Worm (Caenorhabditis elegans) whole organism, L4 larva: ENCODE data around the gene spop-1.

Source experiments
- F26F4.8 ChIP-seq: fragments of 200-800 bp; sonication (Bioruptor generic); conservative IDR thresholded peaks from 2 replicates; pipeline ENCODE4 v1.3.6; 2022; ENCODE audit warnings: missing genetic modification characterization, missing compliant biosample characterization
- F44E2.7 ChIP-seq: fragments of 200-800 bp; sonication (Bioruptor generic); IDR thresholded peaks from 2 replicates; pipeline ENCODE4 v2.1.2; 2022; ENCODE audit warnings: missing genetic modification characterization, missing compliant biosample characterization
- aha-1 ChIP-seq: fragments of 150-350 bp; peaks from one replicate; lab custom pipeline; 2014; ENCODE audit warnings: missing biosample characterization, missing genetic modification characterization
- arid-1 ChIP-seq: fragments of 200-800 bp; sonication (Bioruptor generic); conservative IDR thresholded peaks from 2 replicates; pipeline ENCODE4 v1.3.6; 2022; ENCODE audit warnings: missing genetic modification reagents, missing genetic modification characterization, missing compliant biosample characterization
- ceh-20 ChIP-seq: fragments of 200-800 bp; sonication (Bioruptor generic); IDR thresholded peaks from 2 replicates; pipeline ENCODE4 v1.3.6; 2022; ENCODE audit warnings: missing genetic modification reagents, missing genetic modification characterization, missing compliant biosample characterization
- ceh-44 ChIP-seq: fragments of 200-800 bp; sonication (Bioruptor generic); IDR thresholded peaks from 2 replicates; pipeline ENCODE4 v1.3.6; 2022; ENCODE audit warnings: missing genetic modification reagents, missing genetic modification characterization, missing compliant biosample characterization
- ceh-82 ChIP-seq: sonication (generic microtip); optimal IDR thresholded peaks from 2 replicates; lab custom pipeline; 2017; ENCODE audit warnings: missing biosample characterization, missing genetic modification characterization
- ces-1 ChIP-seq: fragments of 150-350 bp; sonication (generic microtip); optimal IDR thresholded peaks from 4 replicates; lab custom pipeline; 2014; ENCODE audit warnings: missing biosample characterization, missing genetic modification reagents, missing genetic modification characterization
- cey-2 ChIP-seq: sonication (generic microtip); optimal IDR thresholded peaks from 3 replicates; lab custom pipeline; 2017; ENCODE audit warnings: missing genetic modification characterization, mild to moderate bottlenecking, missing compliant biosample characterization, antibody characterized with exemption, borderline replicate concordance; ENCODE audit not compliant: insufficient read depth
- ctbp-1 ChIP-seq: fragments of 200-800 bp; sonication (Bioruptor generic); IDR thresholded peaks from 2 replicates; pipeline ENCODE4 v1.3.6; 2022; ENCODE audit warnings: missing genetic modification reagents, missing genetic modification characterization, missing compliant biosample characterization
- dmd-6 ChIP-seq: fragments of 200-800 bp; sonication (Bioruptor generic); IDR thresholded peaks from 2 replicates; pipeline ENCODE4 v1.3.6; 2022; ENCODE audit warnings: missing genetic modification reagents, missing genetic modification characterization, missing compliant biosample characterization
- dmd-9 ChIP-seq: fragments of 200-800 bp; sonication (Bioruptor generic); IDR thresholded peaks from 2 replicates; pipeline ENCODE4 v1.3.6; 2022; ENCODE audit warnings: missing genetic modification reagents, missing genetic modification characterization, missing compliant biosample characterization
- dpl-1 ChIP-seq: fragments of 150-350 bp; optimal IDR thresholded peaks from 2 replicates; lab custom pipeline; 2014; ENCODE audit warnings: missing biosample characterization, missing genetic modification reagents, missing genetic modification characterization
- duxl-1 ChIP-seq: sonication (generic microtip); optimal IDR thresholded peaks from 2 replicates; lab custom pipeline; 2016; ENCODE audit warnings: mild to moderate bottlenecking, missing genetic modification characterization, moderate library complexity, missing compliant biosample characterization; ENCODE audit not compliant: poor library complexity
- egl-43 ChIP-seq: fragments of 200-800 bp; sonication (Bioruptor generic); IDR thresholded peaks from 2 replicates; pipeline ENCODE4 v1.3.6; 2022; ENCODE audit warnings: missing genetic modification reagents, missing genetic modification characterization, missing compliant biosample characterization
- hlh-30 ChIP-seq: sonication (generic microtip); optimal IDR thresholded peaks from 2 replicates; lab custom pipeline; 2017; ENCODE audit warnings: antibody characterized with exemption, mild to moderate bottlenecking, missing genetic modification characterization, missing compliant biosample characterization; ENCODE audit not compliant: insufficient read depth
- hmg-1.1 ChIP-seq: fragments of 200-800 bp; sonication (Bioruptor generic); IDR thresholded peaks from 2 replicates; pipeline ENCODE4 v1.3.6; 2022; ENCODE audit warnings: missing genetic modification reagents, missing genetic modification characterization, missing compliant biosample characterization
- jun-1 ChIP-seq: fragments of 150-350 bp; optimal IDR thresholded peaks from 2 replicates; lab custom pipeline; 2014; ENCODE audit warnings: missing biosample characterization, missing genetic modification reagents, missing genetic modification characterization
- lin-29 ChIP-seq: fragments of 200-800 bp; sonication (Bioruptor generic); IDR thresholded peaks from 2 replicates; pipeline ENCODE4 v1.3.6; 2022; ENCODE audit warnings: missing genetic modification reagents, missing genetic modification characterization, missing compliant biosample characterization
- mep-1 ChIP-seq: fragments of 150-350 bp; sonication (generic microtip); optimal IDR thresholded peaks from 3 replicates; lab custom pipeline; 2014; ENCODE audit warnings: missing biosample characterization, missing genetic modification characterization
- mxl-3 ChIP-seq: fragments of 200-800 bp; sonication (Bioruptor generic); optimal IDR thresholded peaks from 2 replicates; lab custom pipeline; 2018; ENCODE audit warnings: mild to moderate bottlenecking, missing genetic modification characterization, missing compliant biosample characterization
- nhr-10 ChIP-seq: fragments of 150-350 bp; optimal IDR thresholded peaks from 2 replicates; lab custom pipeline; 2014; ENCODE audit warnings: missing biosample characterization, missing genetic modification characterization
- nhr-237 ChIP-seq: sonication (generic microtip); optimal IDR thresholded peaks from 2 replicates; lab custom pipeline; 2017; ENCODE audit warnings: missing biosample characterization, missing genetic modification characterization
- nhr-25 ChIP-seq: sonication (generic microtip); optimal IDR thresholded peaks from 2 replicates; lab custom pipeline; 2017; ENCODE audit warnings: missing genetic modification characterization, mild to moderate bottlenecking, missing compliant biosample characterization, antibody characterized with exemption, moderate library complexity, borderline replicate concordance; ENCODE audit not compliant: insufficient read depth
- nhr-77 ChIP-seq: fragments of 150-350 bp; optimal IDR thresholded peaks from 2 replicates; lab custom pipeline; 2014; ENCODE audit warnings: missing biosample characterization, missing genetic modification characterization
- pha-4 ChIP-seq, 2 experiments: fragments of 150-350 bp in 1 of 2; fragments of 200-800 bp in 1 of 2; sonication (Bioruptor generic) in 1 of 2; IDR thresholded peaks in 1 of 2; optimal IDR thresholded peaks in 1 of 2; 2 replicates each; pipeline versions ENCODE4 v1.3.6 to Lab custom; 2014 to 2022; ENCODE audit warnings: missing genetic modification characterization in 2 of 2, missing genetic modification reagents in 2 of 2, missing biosample characterization in 1 of 2, missing compliant biosample characterization in 1 of 2
- sdz-12 ChIP-seq: fragments of 200-800 bp; sonication (Bioruptor generic); optimal IDR thresholded peaks from 2 replicates; lab custom pipeline; 2018; ENCODE audit warnings: mild to moderate bottlenecking, missing genetic modification characterization, missing compliant biosample characterization
- set-16 ChIP-seq: fragments of 200-800 bp; sonication (Bioruptor generic); IDR thresholded peaks from 2 replicates; pipeline ENCODE4 v1.3.6; 2022; ENCODE audit warnings: missing genetic modification reagents, missing genetic modification characterization, missing compliant biosample characterization
- skn-1 ChIP-seq: fragments of 150-350 bp; optimal IDR thresholded peaks from 2 replicates; lab custom pipeline; 2014; ENCODE audit warnings: missing biosample characterization, missing genetic modification characterization
- snpc-1.2 ChIP-seq: fragments of 200-800 bp; sonication (Bioruptor generic); IDR thresholded peaks from 2 replicates; pipeline ENCODE4 v1.3.6; 2022; ENCODE audit warnings: missing genetic modification reagents, missing genetic modification characterization, missing compliant biosample characterization
- spr-1 ChIP-seq: sonication (generic microtip); optimal IDR thresholded peaks from 2 replicates; lab custom pipeline; 2016; ENCODE audit warnings: mild to moderate bottlenecking, missing genetic modification characterization, missing compliant biosample characterization
- spr-3 ChIP-seq: fragments of 200-800 bp; sonication (Bioruptor generic); optimal IDR thresholded peaks from 2 replicates; lab custom pipeline; 2018; ENCODE audit warnings: mild to moderate bottlenecking, missing genetic modification characterization, missing compliant biosample characterization
- tag-97 ChIP-seq: fragments of 200-800 bp; sonication (Bioruptor generic); IDR thresholded peaks from 2 replicates; pipeline ENCODE4 v1.3.6; 2022; ENCODE audit warnings: missing genetic modification characterization, missing compliant biosample characterization
- unc-39 ChIP-seq: sonication (generic microtip); optimal IDR thresholded peaks from 2 replicates; lab custom pipeline; 2017; ENCODE audit warnings: missing biosample characterization, missing genetic modification characterization
- unc-62 ChIP-seq, 3 experiments: fragments of 150-350 bp in 1 of 3; sonication (generic microtip); optimal IDR thresholded peaks in 2 of 3; peaks in 1 of 3; 1 replicate in 1 of 3; 2 replicates in 2 of 3; lab custom pipeline; 2014 to 2017; ENCODE audit warnings: missing biosample characterization in 3 of 3, missing genetic modification characterization in 3 of 3, missing genetic modification reagents in 3 of 3, missing genotype in 1 of 3
- zag-1 ChIP-seq: fragments of 150-350 bp; optimal IDR thresholded peaks from 2 replicates; lab custom pipeline; 2014; ENCODE audit warnings: missing biosample characterization, missing genetic modification characterization
- zfp-3 ChIP-seq: fragments of 200-800 bp; sonication (Bioruptor generic); conservative IDR thresholded peaks from 2 replicates; pipeline ENCODE4 v1.3.6; 2022; ENCODE audit warnings: missing genetic modification reagents, missing genetic modification characterization, missing compliant biosample characterization
- zip-2 ChIP-seq: fragments of 150-350 bp; optimal IDR thresholded peaks from 2 replicates; lab custom pipeline; 2014; ENCODE audit warnings: missing biosample characterization, missing genetic modification characterization
- ztf-7 ChIP-seq: fragments of 150-350 bp; optimal IDR thresholded peaks from 2 replicates; lab custom pipeline; 2014; ENCODE audit warnings: missing biosample characterization, missing genetic modification characterization

spop-1 gene

ce11 chrIII:10085983-10086382 is 11.9 kb downstream of the spop-1 start, which contains the start of gene T16H12.2:
Gene T16H12.2 (plus strand): TSS chrIII:10086283.
- no peak for TF ChIP-seq aha-1 (tag; lab: Kevin White, UChicago)
- TF ChIP-seq F26F4.8 (GFP tag; lab: Robert Waterston, UW): no peak
- no peak for TF ChIP-seq nhr-10 (tag; lab: Kevin White, UChicago)
- no peak for TF ChIP-seq nhr-25 (tag; lab: Kevin White, UChicago)
- TF ChIP-seq tag-97 (GFP tag; lab: Robert Waterston, UW): no peak
- TF ChIP-seq ceh-44 (GFP tag; lab: Robert Waterston, UW): no peak
- no peak for TF ChIP-seq zag-1
- no peak for TF ChIP-seq sdz-12 (GFP tag; lab: Kevin White, UChicago)
- no peak for TF ChIP-seq ceh-20 (GFP tag; lab: Robert Waterston, UW)
- no peak for TF ChIP-seq zfp-3
- TF ChIP-seq duxl-1 (tag; lab: Kevin White, UChicago): no peak
- TF ChIP-seq set-16 (GFP tag; lab: Robert Waterston, UW): no peak
- no peak for TF ChIP-seq hlh-30 (tag; lab: Kevin White, UChicago)
- no peak for TF ChIP-seq ztf-7 (tag; lab: Kevin White, UChicago)
- TF ChIP-seq jun-1 (tag; lab: Kevin White, UChicago): no peak
- no peak for TF ChIP-seq dmd-9 (GFP tag; lab: Robert Waterston, UW)

- TF ChIP-seq hmg-1.1 (GFP tag; lab: Robert Waterston, UW) (no peak), ceh-20 (GFP tag; lab: Robert Waterston, UW) (no peak), snpc-1.2 (GFP tag; lab: Robert Waterston, UW) (no peak), dpl-1 (no peak), dmd-9 (GFP tag; lab: Robert Waterston, UW) (no peak), egl-43 (GFP tag; lab: Robert Waterston, UW) (no peak), mep-1 (tag; lab: Kevin White, UChicago) (no peak), unc-39 (no peak), zip-2 (tag; lab: Kevin White, UChicago) (no peak), hlh-30 (tag; lab: Kevin White, UChicago) (no peak), aha-1 (tag; lab: Kevin White, UChicago) (peak; percentile 91), arid-1 (GFP tag; lab: Robert Waterston, UW) (no peak), pha-4 (GFP tag; IDR thresholded peaks at IDR 0.05; lab: Robert Waterston, UW) (no peak), pha-4 (tag; optimal IDR thresholded peaks at IDR 0.05; lab: Kevin White, UChicago) (no peak), nhr-77 (no peak), duxl-1 (tag; lab: Kevin White, UChicago) (no peak), unc-62 (GFP tag; optimal IDR thresholded peaks at IDR 0.05 in 1 of 2; lab: Kevin White, UChicago) (peak in 1 of 2 experiments; percentile 22), unc-62 (tag; optimal IDR thresholded peaks at IDR 0.05; lab: Kevin White, UChicago) (no peak)
Observed at ce11 chrIII:10085574-10085973, 12.3 kb downstream of the spop-1 start.

DNA sequence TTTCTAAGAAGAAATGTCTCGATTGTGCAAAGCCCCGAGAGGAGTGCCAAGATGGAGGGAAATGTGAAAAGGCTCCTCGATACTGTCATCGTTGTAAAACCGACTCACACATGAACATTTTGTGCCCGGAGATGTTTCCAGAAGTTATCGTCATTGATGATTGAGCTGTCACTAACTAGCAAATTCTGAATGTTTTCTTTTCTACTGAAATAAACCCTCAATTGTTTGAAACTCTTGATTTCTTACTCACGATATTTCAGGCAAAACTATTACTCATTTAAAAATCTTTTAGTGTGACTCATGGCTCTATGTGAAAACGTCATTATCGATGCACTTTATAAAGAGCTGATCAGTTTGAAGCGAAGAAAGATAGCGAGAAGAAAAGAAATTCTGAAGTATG is 12.8 kb downstream of the spop-1 start, which contains the start of gene T16H12.13:
Gene T16H12.13 (plus strand): TSS at position 301 of the 400 bp plus-strand sequence.
- TF ChIP-seq ces-1 (GFP tag; lab: Kevin White, UChicago) (no peak), nhr-237 (tag; lab: Kevin White, UChicago) (no peak), unc-62 (GFP tag; optimal IDR thresholded peaks at IDR 0.05 in 1 of 2; lab: Kevin White, UChicago) (no peak), unc-62 (tag; optimal IDR thresholded peaks at IDR 0.05; lab: Kevin White, UChicago) (no peak), ceh-82 (tag; lab: Kevin White, UChicago) (no peak), spr-1 (tag; lab: Kevin White, UChicago) (no peak), snpc-1.2 (GFP tag; lab: Robert Waterston, UW) (no peak), hmg-1.1 (GFP tag; lab: Robert Waterston, UW) (no peak), F44E2.7 (GFP tag; lab: Robert Waterston, UW) (no peak), dmd-6 (no peak), skn-1 (tag; lab: Kevin White, UChicago) (no peak), unc-39 (no peak), lin-29 (no peak), dpl-1 (no peak), cey-2 (tag; lab: Kevin White, UChicago) (no peak), ctbp-1 (GFP tag; lab: Robert Waterston, UW) (no peak), mxl-3 (GFP tag; lab: Kevin White, UChicago) (no peak), spr-3 (GFP tag; lab: Kevin White, UChicago) (no peak), ztf-7 (tag; lab: Kevin White, UChicago) (no peak)
